Worm (Caenorhabditis elegans): Measurements from ENCODE around the gene C27B7.9.

ce11 chrIV:8906164-8906563, 9.7 kb downstream of the C27B7.9 start, which contains the start of gene C27B7.6:
- TF ChIP-seq tab-1 (GFP tag; IDR thresholded peaks at IDR 0.05) (no peak), T22C8.4 (GFP tag; IDR thresholded peaks at IDR 0.05) (no peak), klf-2 (GFP tag; conservative IDR thresholded peaks at IDR 0.05) (no peak), flt-1 (GFP tag; IDR thresholded peaks at IDR 0.05) (no peak), ztf-23 (GFP tag; IDR thresholded peaks at IDR 0.05) (no peak)
